Worm (Caenorhabditis elegans): ENCODE results near the gene ugt-36.

Gene ugt-36

DNA sequence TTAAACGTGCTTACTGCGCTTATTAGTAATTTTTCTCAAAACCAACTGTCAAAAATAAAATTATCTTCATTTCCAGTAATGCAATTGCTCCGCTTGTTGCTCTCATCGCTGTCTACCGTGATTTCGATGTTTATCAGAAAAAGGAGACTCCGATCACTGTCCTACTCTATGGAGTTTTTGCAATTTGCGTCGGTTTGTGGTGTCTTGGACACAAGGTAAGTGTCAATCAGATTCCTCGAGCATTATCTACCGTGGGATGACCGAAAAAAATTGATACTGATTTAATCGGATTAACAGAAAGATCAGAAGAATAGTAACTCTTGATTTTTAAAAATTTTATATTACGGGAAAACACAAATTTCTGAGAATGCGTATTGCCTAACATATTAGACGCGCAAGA is 20.5 kb downstream of the ugt-36 start:
- TF ChIP-seq gmeb-2 (tag; optimal IDR thresholded peaks at IDR 0.05): no peak
- TF ChIP-seq pha-4 (tag; optimal IDR thresholded peaks at IDR 0.05): no peak
- no peak for TF ChIP-seq ceh-2 (tag; optimal IDR thresholded peaks at IDR 0.05)
- TF ChIP-seq C08G9.2 (tag; optimal IDR thresholded peaks at IDR 0.05): no peak
- no peak for TF ChIP-seq ceh-45 (GFP tag; IDR thresholded peaks at IDR 0.05)
- no peak for TF ChIP-seq ceh-31 (tag; optimal IDR thresholded peaks at IDR 0.05)
- TF ChIP-seq elt-2 (tag; optimal IDR thresholded peaks at IDR 0.05): no peak
- TF ChIP-seq ceh-19 (GFP tag; optimal IDR thresholded peaks at IDR 0.05): no peak
- no peak for TF ChIP-seq pat-9 (tag; optimal IDR thresholded peaks at IDR 0.05)
- no peak for TF ChIP-seq tbx-2 (tag; optimal IDR thresholded peaks at IDR 0.05)
- TF ChIP-seq sox-2 (GFP tag; IDR thresholded peaks at IDR 0.05): no peak
- TF ChIP-seq lin-11 (tag; optimal IDR thresholded peaks at IDR 0.05): no peak

DNA sequence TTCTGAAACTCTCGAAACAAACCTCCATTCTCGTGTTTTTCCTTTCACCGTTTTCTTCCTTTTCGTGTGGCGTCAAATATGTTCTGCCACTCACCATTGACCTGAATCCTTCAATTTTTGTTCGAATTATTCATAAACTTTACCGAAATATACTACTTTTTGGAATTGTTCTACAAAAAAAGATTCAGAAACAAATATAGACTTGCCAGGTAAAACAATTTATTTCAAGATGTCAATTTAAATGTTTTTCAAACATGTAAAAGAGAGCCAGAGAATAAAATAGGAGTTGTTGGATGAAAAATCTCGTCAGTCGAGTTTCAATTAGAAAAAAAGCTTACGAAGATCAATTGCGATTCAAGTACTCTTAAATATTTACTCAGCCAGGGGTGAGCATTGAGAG is 26.8 kb downstream of the ugt-36 start, which contains the start of gene F09G2.8:
Gene F09G2.8, minus strand, starts transcription at position 101 of the 400 bp plus-strand sequence.
- TF ChIP-seq ceh-30 (tag; optimal IDR thresholded peaks at IDR 0.05) (no peak), mec-3 (tag; optimal IDR thresholded peaks at IDR 0.05; ENCODE audit: borderline replicate concordance) (no peak), ttx-3 (tag; optimal IDR thresholded peaks at IDR 0.05) (no peak), unc-86 (tag; optimal IDR thresholded peaks at IDR 0.05) (no peak), ceh-9 (tag; optimal IDR thresholded peaks at IDR 0.05) (no peak), elt-2 (tag; optimal IDR thresholded peaks at IDR 0.05) (no peak), elt-4 (tag; optimal IDR thresholded peaks at IDR 0.05) (no peak), ahr-1 (tag; optimal IDR thresholded peaks at IDR 0.05) (no peak), zip-5 (tag; optimal IDR thresholded peaks at IDR 0.05) (no peak), Y22D7AL.16 (tag; optimal IDR thresholded peaks at IDR 0.05) (no peak), pat-9 (tag; optimal IDR thresholded peaks at IDR 0.05) (no peak), gmeb-2 (tag; optimal IDR thresholded peaks at IDR 0.05) (no peak), ama-1 (optimal IDR thresholded peaks at IDR 0.05) (no peak), rnt-1 (tag; optimal IDR thresholded peaks at IDR 0.05) (no peak), tbx-7 (tag; optimal IDR thresholded peaks at IDR 0.05) (no peak), ceh-45 (GFP tag; IDR thresholded peaks at IDR 0.05) (no peak), pha-4 (tag; optimal IDR thresholded peaks at IDR 0.05) (no peak)

- TF ChIP-seq gmeb-2 (tag; optimal IDR thresholded peaks at IDR 0.05) (no peak), pat-9 (tag; optimal IDR thresholded peaks at IDR 0.05) (no peak), sdc-2 (tag; optimal IDR thresholded peaks at IDR 0.05) (no peak), ahr-1 (tag; optimal IDR thresholded peaks at IDR 0.05) (no peak), ceh-24 (tag; optimal IDR thresholded peaks at IDR 0.05) (no peak), tbx-2 (tag; optimal IDR thresholded peaks at IDR 0.05) (no peak), sox-4 (tag; optimal IDR thresholded peaks at IDR 0.05) (no peak), nhr-11 (tag; optimal IDR thresholded peaks at IDR 0.05) (no peak), C38D4.7 (GFP tag; optimal IDR thresholded peaks at IDR 0.05) (no peak), F13H6.1 (tag; optimal IDR thresholded peaks at IDR 0.05) (no peak), ceh-48 (tag; optimal IDR thresholded peaks at IDR 0.05) (no peak), odd-2 (tag; optimal IDR thresholded peaks at IDR 0.05) (no peak), mec-3 (tag; optimal IDR thresholded peaks at IDR 0.05; ENCODE audit: borderline replicate concordance) (no peak), pqm-1 (tag; optimal IDR thresholded peaks at IDR 0.05) (no peak), fkh-6 (tag; optimal IDR thresholded peaks at IDR 0.05) (no peak), ceh-34 (tag; optimal IDR thresholded peaks at IDR 0.05) (no peak), ceh-30 (tag; optimal IDR thresholded peaks at IDR 0.05) (no peak)
These were observed 28.0 kb downstream of the ugt-36 start for ce11 chrV:7194818-7195217.

DNA sequence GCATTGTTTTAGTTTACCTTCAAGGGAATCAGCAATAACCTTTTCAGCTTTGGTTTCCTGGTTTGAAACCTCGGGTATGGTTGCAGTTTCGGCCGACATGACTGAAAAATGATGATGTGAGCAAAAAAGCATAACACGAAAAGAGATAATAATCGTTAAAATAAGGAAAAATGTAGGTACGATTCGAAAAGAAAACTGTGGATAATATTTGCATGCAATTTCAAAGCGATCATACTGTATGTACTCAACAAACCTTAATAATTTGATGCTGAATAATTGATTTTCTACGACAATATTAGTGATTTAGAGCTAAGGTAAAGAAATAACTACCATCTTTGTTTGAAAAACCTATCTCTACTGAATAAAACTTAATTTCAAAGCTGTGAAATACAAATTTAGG is 29.2 kb downstream of the ugt-36 start, which contains the start of gene attf-2:
Gene attf-2, minus strand, starts transcription at position 101 of the 400 bp plus-strand sequence.
- TF ChIP-seq fax-1 (tag; optimal IDR thresholded peaks at IDR 0.05) (no peak), ceh-2 (tag; optimal IDR thresholded peaks at IDR 0.05) (no peak), eyg-1 (tag; optimal IDR thresholded peaks at IDR 0.05) (no peak), ceh-14 (tag; optimal IDR thresholded peaks at IDR 0.05) (no peak), ama-1 (optimal IDR thresholded peaks at IDR 0.05) (no peak), ceh-34 (tag; optimal IDR thresholded peaks at IDR 0.05) (no peak), ceh-22 (tag; optimal IDR thresholded peaks at IDR 0.05) (no peak), K09A11.1 (tag; optimal IDR thresholded peaks at IDR 0.05; ENCODE audit: insufficient read depth) (no peak), ceh-45 (GFP tag; IDR thresholded peaks at IDR 0.05) (no peak), ceh-6 (GFP tag; optimal IDR thresholded peaks at IDR 0.05) (no peak), pha-2 (tag; optimal IDR thresholded peaks at IDR 0.05) (no peak)
